Fruit fly (Drosophila melanogaster) whole organism, embryonic: Measurements from ENCODE around the gene CG32847.

Source experiments
- CG10147 ChIP-seq: fragments of 200-800 bp; sonication (Bioruptor generic); optimal IDR thresholded peaks from 2 replicates; lab custom pipeline; 2019; ENCODE audit warnings: missing biosample characterization, mild to moderate bottlenecking, missing genetic modification characterization, moderate library complexity
- CG11247 ChIP-seq: fragments of 200-800 bp; sonication (Bioruptor generic); IDR thresholded peaks from 2 replicates; pipeline ENCODE4 v1.3.6; 2022; ENCODE audit warnings: missing biosample characterization, missing genetic modification characterization
- CG12744 ChIP-seq: fragments of 200-800 bp; sonication (Bioruptor generic); optimal IDR thresholded peaks from 2 replicates; lab custom pipeline; 2016; ENCODE audit warnings: missing biosample characterization, missing genetic modification characterization
- CG7271 ChIP-seq: fragments of 200-800 bp; sonication (Bioruptor generic); optimal IDR thresholded peaks from 2 replicates; lab custom pipeline; 2018; ENCODE audit warnings: missing biosample characterization, mild to moderate bottlenecking, missing genetic modification characterization, moderate library complexity
- Dip2 ChIP-seq: fragments of 200-800 bp; sonication (Bioruptor generic); IDR thresholded peaks from 2 replicates; pipeline ENCODE4 v1.3.6; 2022; ENCODE audit warnings: missing biosample characterization, missing genetic modification characterization
- exex ChIP-seq: fragments of 200-800 bp; sonication (Bioruptor generic); optimal IDR thresholded peaks from 4 replicates; lab custom pipeline; 2018; ENCODE audit warnings: missing biosample characterization, mild to moderate bottlenecking, missing genetic modification characterization, moderate library complexity
- ftz-f1 ChIP-seq: fragments of 200-800 bp; sonication (Bioruptor generic); optimal IDR thresholded peaks from 2 replicates; lab custom pipeline; 2016; ENCODE audit warnings: missing biosample characterization, missing genetic modification characterization
- hkb ChIP-seq, 2 experiments: fragments of 200-800 bp in 1 of 2; fragments of >200 bp in 1 of 2; sonication (Bioruptor generic) in 1 of 2; IDR thresholded peaks in 1 of 2; optimal IDR thresholded peaks in 1 of 2; 2 replicates each; pipeline versions ENCODE4 v1.3.6 to Lab custom; 2017 to 2022; ENCODE audit warnings: missing biosample characterization in 1 of 2, missing genetic modification characterization in 1 of 2
- ind ChIP-seq: fragments of 200-800 bp; sonication (Bioruptor generic); optimal IDR thresholded peaks from 3 replicates; lab custom pipeline; 2016; ENCODE audit warnings: missing biosample characterization, missing genetic modification characterization
- lmd ChIP-seq: fragments of 200-800 bp; sonication (Bioruptor generic); IDR thresholded peaks from 2 replicates; pipeline ENCODE4 v1.3.6; 2022; ENCODE audit warnings: missing biosample characterization, missing genetic modification characterization
- p53 ChIP-seq: fragments of 200-800 bp; sonication (Bioruptor generic); optimal IDR thresholded peaks from 2 replicates; lab custom pipeline; 2016; ENCODE audit warnings: missing biosample characterization, missing genetic modification characterization
- ttk ChIP-seq: fragments of 200-800 bp; sonication (Bioruptor generic); IDR thresholded peaks from 2 replicates; pipeline ENCODE4 v2.1.2; 2022; ENCODE audit warnings: missing biosample characterization, missing genetic modification characterization
- usp ChIP-seq: fragments of >200 bp; optimal IDR thresholded peaks from 2 replicates; lab custom pipeline; 2017; ENCODE audit warnings: missing biosample characterization, missing genetic modification characterization

dm6 chr3L:15089083-15089704, 32.2 kb upstream of the CG32847 start:
- TF ChIP-seq ind (GFP tag; lab: Kevin White, UChicago) (no peak), hkb (optimal IDR thresholded peaks at IDR 0.05; lab: Kevin White, UChicago) (no peak), hkb (GFP tag; IDR thresholded peaks at IDR 0.05; lab: Robert Waterston, UW) (no peak), ftz-f1 (no peak), exex (tag; lab: Kevin White, UChicago) (no peak), p53 (GFP tag; lab: Kevin White, UChicago) (no peak), Dip2 (no peak), CG12744 (no peak), CG7271 (tag; lab: Kevin White, UChicago) (no peak), ttk (GFP tag; lab: Robert Waterston, UW) (no peak), lmd (no peak), CG10147 (peak; percentile 5), usp (no peak), CG11247 (GFP tag; lab: Robert Waterston, UW) (no peak)
